Worm (Caenorhabditis elegans) whole organism, mixed stage, embryonic: ENCODE results near the gene nhr-134.

Experiments used
- M03D4.4 ChIP-seq: sonication (generic microtip); optimal IDR thresholded peaks from 2 replicates; lab custom pipeline; 2017; ENCODE audit warnings: mild to moderate bottlenecking, missing genetic modification characterization, missing compliant biosample characterization
- bed-3 ChIP-seq: fragments of 200-800 bp; sonication (Bioruptor generic); optimal IDR thresholded peaks from 3 replicates; lab custom pipeline; 2018; ENCODE audit warnings: mild to moderate bottlenecking, missing genetic modification characterization, moderate library complexity, missing compliant biosample characterization
- ceh-39 ChIP-seq: fragments of 150-350 bp; optimal IDR thresholded peaks from 2 replicates; lab custom pipeline; 2014; ENCODE audit warnings: missing biosample characterization, missing genetic modification characterization
- ceh-43 ChIP-seq: fragments of 200-800 bp; sonication (Bioruptor generic); optimal IDR thresholded peaks from 2 replicates; lab custom pipeline; 2018; ENCODE audit warnings: mild to moderate bottlenecking, missing genetic modification characterization, moderate library complexity, missing compliant biosample characterization
- ceh-83 ChIP-seq: fragments of 200-800 bp; sonication (Bioruptor generic); optimal IDR thresholded peaks from 2 replicates; lab custom pipeline; 2018; ENCODE audit warnings: mild to moderate bottlenecking, missing genetic modification characterization, missing compliant biosample characterization
- cnd-1 ChIP-seq: fragments of 200-800 bp; sonication (Bioruptor generic); optimal IDR thresholded peaks from 2 replicates; lab custom pipeline; 2018; ENCODE audit warnings: mild to moderate bottlenecking, missing genetic modification characterization, missing compliant biosample characterization
- drap-1 ChIP-seq: fragments of 200-800 bp; sonication (Bioruptor generic); optimal IDR thresholded peaks from 3 replicates; lab custom pipeline; 2018; ENCODE audit warnings: mild to moderate bottlenecking, missing genetic modification characterization, missing compliant biosample characterization
- elt-1 ChIP-seq: sonication (generic microtip); optimal IDR thresholded peaks from 2 replicates; lab custom pipeline; 2017; ENCODE audit warnings: missing genetic modification characterization, mild to moderate bottlenecking, missing compliant biosample characterization, antibody characterized with exemption, moderate library complexity, borderline replicate concordance; ENCODE audit not compliant: insufficient read depth
- elt-3 ChIP-seq: fragments of 150-350 bp; optimal IDR thresholded peaks from 2 replicates; lab custom pipeline; 2014; ENCODE audit warnings: missing biosample characterization, missing genetic modification characterization
- flh-1 ChIP-seq: fragments of 200-800 bp; sonication (Bioruptor generic); optimal IDR thresholded peaks from 2 replicates; lab custom pipeline; 2018; ENCODE audit warnings: mild to moderate bottlenecking, missing genetic modification characterization, moderate library complexity, missing compliant biosample characterization
- ham-2 ChIP-seq: fragments of 200-800 bp; sonication (Bioruptor generic); optimal IDR thresholded peaks from 2 replicates; lab custom pipeline; 2018; ENCODE audit warnings: mild to moderate bottlenecking, missing genetic modification characterization, missing compliant biosample characterization
- hlh-1 ChIP-seq: fragments of 150-350 bp; optimal IDR thresholded peaks from 2 replicates; lab custom pipeline; 2014; ENCODE audit warnings: missing biosample characterization, missing genetic modification reagents, missing genetic modification characterization
- lin-13 ChIP-seq: fragments of 150-350 bp; optimal IDR thresholded peaks from 2 replicates; lab custom pipeline; 2014; ENCODE audit warnings: missing biosample characterization, missing genetic modification characterization
- lin-32 ChIP-seq: fragments of 200-800 bp; sonication (Bioruptor generic); optimal IDR thresholded peaks from 2 replicates; lab custom pipeline; 2018; ENCODE audit warnings: mild to moderate bottlenecking, missing genetic modification characterization, missing compliant biosample characterization
- lsy-2 ChIP-seq: fragments of 150-350 bp; optimal IDR thresholded peaks from 2 replicates; lab custom pipeline; 2014; ENCODE audit warnings: missing biosample characterization, missing genetic modification characterization
- mab-5 ChIP-seq: fragments of 150-350 bp; optimal IDR thresholded peaks from 2 replicates; lab custom pipeline; 2014; ENCODE audit warnings: missing biosample characterization, missing genetic modification characterization
- mep-1 ChIP-seq: fragments of 150-350 bp; optimal IDR thresholded peaks from 2 replicates; lab custom pipeline; 2017; ENCODE audit warnings: missing biosample characterization, missing genetic modification reagents, missing genetic modification characterization, inconsistent platforms
- mls-2 ChIP-seq: sonication (generic microtip); optimal IDR thresholded peaks from 2 replicates; lab custom pipeline; 2016; ENCODE audit warnings: mild to moderate bottlenecking, missing genetic modification characterization, moderate library complexity, missing compliant biosample characterization
- nhr-12 ChIP-seq: fragments of 150-350 bp; optimal IDR thresholded peaks from 2 replicates; lab custom pipeline; 2014; ENCODE audit warnings: missing biosample characterization, missing genetic modification characterization
- nhr-2 ChIP-seq: fragments of 150-350 bp; optimal IDR thresholded peaks from 2 replicates; lab custom pipeline; 2014; ENCODE audit warnings: missing biosample characterization, missing genetic modification characterization
- nhr-237 ChIP-seq: fragments of 150-350 bp; optimal IDR thresholded peaks from 2 replicates; lab custom pipeline; 2014; ENCODE audit warnings: missing biosample characterization, missing genetic modification characterization
- nhr-76 ChIP-seq: sonication (generic microtip); optimal IDR thresholded peaks from 2 replicates; lab custom pipeline; 2017; ENCODE audit warnings: missing biosample characterization, missing genetic modification characterization
- pha-4 ChIP-seq: fragments of 150-350 bp; optimal IDR thresholded peaks from 2 replicates; lab custom pipeline; 2018; ENCODE audit warnings: missing biosample characterization, missing genetic modification reagents, missing genetic modification characterization
- sem-2 ChIP-seq: fragments of 200-800 bp; sonication (Bioruptor generic); optimal IDR thresholded peaks from 2 replicates; lab custom pipeline; 2018; ENCODE audit warnings: mild to moderate bottlenecking, missing genetic modification characterization, missing compliant biosample characterization
- snpc-4 ChIP-seq: fragments of 150-350 bp; optimal IDR thresholded peaks from 2 replicates; lab custom pipeline; 2014; ENCODE audit warnings: missing biosample characterization, missing genetic modification characterization
- sptf-1 ChIP-seq: sonication (generic microtip); optimal IDR thresholded peaks from 2 replicates; lab custom pipeline; 2017; ENCODE audit warnings: mild to moderate bottlenecking, missing genetic modification characterization, moderate library complexity, missing compliant biosample characterization
- tbx-8 ChIP-seq: fragments of 200-800 bp; sonication (Bioruptor generic); optimal IDR thresholded peaks from 2 replicates; lab custom pipeline; 2018; ENCODE audit warnings: mild to moderate bottlenecking, missing genetic modification characterization, moderate library complexity, missing compliant biosample characterization
- unc-120 ChIP-seq: sonication (generic microtip); optimal IDR thresholded peaks from 2 replicates; lab custom pipeline; 2017; ENCODE audit warnings: missing genetic modification characterization, missing compliant biosample characterization; ENCODE audit not compliant: poor library complexity, severe bottlenecking
- unc-39 ChIP-seq: fragments of 150-350 bp; optimal IDR thresholded peaks from 2 replicates; lab custom pipeline; 2014; ENCODE audit warnings: missing biosample characterization, missing genetic modification characterization
- unc-62 ChIP-seq: fragments of 150-350 bp; optimal IDR thresholded peaks from 2 replicates; lab custom pipeline; 2014; ENCODE audit warnings: missing biosample characterization, missing genetic modification reagents, missing genetic modification characterization
- zip-8 ChIP-seq: fragments of 150-350 bp; optimal IDR thresholded peaks from 2 replicates; lab custom pipeline; 2014; ENCODE audit warnings: missing biosample characterization, missing genetic modification characterization
- ztf-11 ChIP-seq: fragments of 150-350 bp; optimal IDR thresholded peaks from 2 replicates; lab custom pipeline; 2014; ENCODE audit warnings: missing biosample characterization, missing genetic modification characterization

Gene nhr-134

DNA sequence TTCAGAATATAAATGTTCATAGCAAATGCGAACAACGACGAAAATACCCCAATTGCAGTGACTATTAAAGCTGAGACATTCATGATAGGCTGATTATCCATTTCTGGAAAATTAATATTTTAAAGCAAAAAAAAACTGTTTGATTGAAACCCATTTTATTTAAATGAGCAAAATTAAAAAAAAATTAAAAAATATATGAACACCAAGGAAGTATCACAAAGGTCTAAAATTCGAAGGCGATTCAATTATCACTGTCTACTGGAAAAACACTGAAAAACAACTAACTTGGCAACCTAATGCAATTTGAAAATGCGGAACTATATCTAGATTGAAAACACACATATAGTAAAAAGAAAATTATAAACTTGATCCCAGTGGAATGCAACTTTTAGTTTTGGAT, 39.9 kb upstream of the nhr-134 start, which contains the start of gene srbc-42:
srbc-42 (minus strand) TSS at position 101 of the 400 bp plus-strand sequence.
- TF ChIP-seq nhr-2 (no peak), pha-4 (no peak), mab-5 (tag; lab: Kevin White, UChicago) (no peak), nhr-76 (tag; lab: Kevin White, UChicago) (no peak), ceh-83 (GFP tag; lab: Kevin White, UChicago) (no peak), lin-13 (no peak), tbx-8 (no peak), ceh-39 (tag; lab: Kevin White, UChicago) (no peak), ztf-11 (tag; lab: Kevin White, UChicago) (no peak), ceh-43 (GFP tag; lab: Kevin White, UChicago) (no peak), unc-120 (tag; lab: Kevin White, UChicago) (no peak)

- TF ChIP-seq mls-2 (tag; lab: Kevin White, UChicago) (no peak), sem-2 (GFP tag; lab: Kevin White, UChicago) (no peak), unc-62 (no peak), sptf-1 (tag; lab: Kevin White, UChicago) (no peak), cnd-1 (tag; lab: Kevin White, UChicago) (no peak), lin-32 (GFP tag; lab: Kevin White, UChicago) (no peak), hlh-1 (tag; lab: Kevin White, UChicago) (no peak), snpc-4 (tag; lab: Kevin White, UChicago) (no peak), mep-1 (tag; lab: Kevin White, UChicago) (no peak), elt-3 (tag; lab: Kevin White, UChicago) (no peak), nhr-2 (no peak), ztf-11 (tag; lab: Kevin White, UChicago) (no peak), drap-1 (GFP tag; lab: Kevin White, UChicago) (no peak), pha-4 (no peak), flh-1 (no peak), nhr-12 (tag; lab: Kevin White, UChicago) (no peak), nhr-76 (tag; lab: Kevin White, UChicago) (no peak), elt-1 (tag; lab: Kevin White, UChicago) (no peak), ceh-39 (tag; lab: Kevin White, UChicago) (no peak)
- TF ChIP-seq, all 35 proteins: peak for 0
Observed at ce11 chrV:2192117-2192516, 38.9 kb upstream of the nhr-134 start, which contains the start of gene nhr-13. TSS of gene nhr-13 (plus strand) at chrV:2192485.

- TF ChIP-seq unc-120 (tag; lab: Kevin White, UChicago) (no peak), cnd-1 (tag; lab: Kevin White, UChicago) (no peak), ceh-39 (tag; lab: Kevin White, UChicago) (no peak), lin-32 (GFP tag; lab: Kevin White, UChicago) (no peak), lsy-2 (tag; lab: Kevin White, UChicago) (no peak), zip-8 (tag; lab: Kevin White, UChicago) (no peak), elt-3 (tag; lab: Kevin White, UChicago) (no peak), drap-1 (GFP tag; lab: Kevin White, UChicago) (no peak), nhr-237 (no peak)
- TF ChIP-seq, all 35 proteins: peak for 0
Observed at ce11 chrV:2199594-2199993, 31.4 kb upstream of the nhr-134 start.

ce11 chrV:2200402-2200801, 30.6 kb upstream of the nhr-134 start:
- no peak for TF ChIP-seq flh-1

- TF ChIP-seq nhr-76 (tag; lab: Kevin White, UChicago) = no peak
- no peak for TF ChIP-seq bed-3 (GFP tag; lab: Kevin White, UChicago)
- no peak for TF ChIP-seq ham-2 (GFP tag; lab: Kevin White, UChicago)
- no peak for TF ChIP-seq ceh-83 (GFP tag; lab: Kevin White, UChicago)
- TF ChIP-seq M03D4.4 (tag; lab: Kevin White, UChicago) = no peak
- no peak for TF ChIP-seq ceh-43 (GFP tag; lab: Kevin White, UChicago)
- TF ChIP-seq unc-62 = no peak
- TF ChIP-seq snpc-4 (tag; lab: Kevin White, UChicago) = no peak
- no peak for TF ChIP-seq lin-13
- no peak for TF ChIP-seq elt-3 (tag; lab: Kevin White, UChicago)
- TF ChIP-seq sptf-1 (tag; lab: Kevin White, UChicago) = no peak
- no peak for TF ChIP-seq lsy-2 (tag; lab: Kevin White, UChicago)
- no peak for TF ChIP-seq unc-39
- TF ChIP-seq nhr-12 (tag; lab: Kevin White, UChicago) = no peak
Observed at ce11 chrV:2201240-2201639, 29.8 kb upstream of the nhr-134 start, which contains the start of gene cyp-32B1. TSS of gene cyp-32B1 (minus strand) at chrV:2201415.
